Worm (Caenorhabditis elegans): ENCODE data around the gene ZC416.2.

Gene ZC416.2

DNA sequence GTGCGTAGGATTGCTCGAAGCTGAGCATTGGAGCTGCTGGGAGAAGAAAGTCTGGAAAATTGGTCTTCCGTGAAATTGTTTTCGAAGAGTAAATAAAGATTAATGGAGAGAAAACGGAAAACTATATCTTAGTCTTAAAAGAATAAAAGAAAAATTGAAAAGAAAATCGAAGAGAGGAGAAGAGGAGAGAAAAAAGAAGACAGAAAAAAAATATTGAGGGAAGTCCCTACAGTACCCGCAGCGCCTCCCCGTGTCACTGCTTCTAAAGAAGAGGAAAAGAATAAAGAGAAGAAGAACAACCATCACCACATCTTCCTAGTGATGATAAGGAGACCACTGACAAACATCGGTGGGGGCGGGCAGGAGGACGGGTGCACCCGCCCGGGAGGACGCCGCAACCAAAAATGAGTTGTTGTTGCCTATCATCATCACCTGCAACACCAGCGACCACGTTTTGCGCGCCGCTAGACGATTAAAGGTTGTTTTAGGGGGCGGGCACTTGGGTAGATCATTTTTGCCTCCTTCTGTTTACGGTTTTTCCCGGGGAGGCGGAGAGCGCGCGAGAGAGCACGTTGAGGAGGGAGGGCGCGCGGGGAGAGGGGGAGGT lies 15.3 kb downstream of the ZC416.2 start, which contains the start of gene CC8.2:
Gene CC8.2, minus strand, starts transcription at position 51 of the 607 bp plus-strand sequence.
- peak; percentile 61 for TF ChIP-seq hlh-30 (tag; optimal IDR thresholded peaks at IDR 0.05; ENCODE audit: insufficient read depth)
- peak in 1 of 2 experiments; percentile 23 for TF ChIP-seq lsy-2 (tag; optimal IDR thresholded peaks at IDR 0.05)
- peak; percentile 71 for TF ChIP-seq aha-1 (tag)
- TF ChIP-seq F49E8.2 (tag; optimal IDR thresholded peaks at IDR 0.05; ENCODE audit: borderline replicate concordance) = no peak
- peak; percentile 39; the same call in 1 of the 2 replicates for TF ChIP-seq php-3 (GFP tag; IDR thresholded peaks at IDR 0.05)
- TF ChIP-seq arid-1 (GFP tag; conservative IDR thresholded peaks at IDR 0.05) = 0 out of 2 replicates have a peak, but pooled peaks have one; percentile 28
- TF ChIP-seq T26A8.4 (GFP tag; IDR thresholded peaks at IDR 0.05) = no peak
- peak; percentile 81 for TF ChIP-seq set-16 (GFP tag; IDR thresholded peaks at IDR 0.05)
- TF ChIP-seq daf-16 (GFP tag; optimal IDR thresholded peaks at IDR 0.05) = no peak
- TF ChIP-seq daf-16 (tag; optimal IDR thresholded peaks at IDR 0.05) = peak; percentile 91
- no peak for TF ChIP-seq ceh-28 (tag; optimal IDR thresholded peaks at IDR 0.05)
- TF ChIP-seq nhr-48 (tag; optimal IDR thresholded peaks at IDR 0.05) = peak; percentile 87
- TF ChIP-seq ceh-20 (GFP tag; IDR thresholded peaks at IDR 0.05) = peak; percentile 48; the same call in 1 of the 2 replicates
- TF ChIP-seq lin-38 (GFP tag; IDR thresholded peaks at IDR 0.05) = no peak; the same call in 1 of the 2 replicates
- TF ChIP-seq lin-1 (GFP tag; IDR thresholded peaks at IDR 0.05) = no peak
- TF ChIP-seq unc-62 (GFP tag; optimal IDR thresholded peaks at IDR 0.05 in 1 of 2) = peak in 1 of 2 experiments; percentile 95
- no peak for TF ChIP-seq unc-62 (tag; optimal IDR thresholded peaks at IDR 0.05)
- TF ChIP-seq nhr-102 (tag; optimal IDR thresholded peaks at IDR 0.05) = peak; percentile 19
- TF ChIP-seq egl-43 (GFP tag; IDR thresholded peaks at IDR 0.05) = peak; percentile 55; the same call in 1 of the 2 replicates
- peak; percentile 91 for TF ChIP-seq mxl-3 (GFP tag; optimal IDR thresholded peaks at IDR 0.05)
- TF ChIP-seq snpc-1.2 (GFP tag; IDR thresholded peaks at IDR 0.05) = 0 out of 2 replicates have a peak, but pooled peaks have one; percentile 7
- TF ChIP-seq dmd-6 (GFP tag; IDR thresholded peaks at IDR 0.05) = peak; percentile 50; the same call in 1 of the 2 replicates
- TF ChIP-seq mep-1 (tag; optimal IDR thresholded peaks at IDR 0.05) = peak; percentile 6
- peak; percentile 30 for TF ChIP-seq lin-13 (GFP tag; optimal IDR thresholded peaks at IDR 0.05)
- 0 out of 2 replicates have a peak, but pooled peaks have one; percentile 12 for TF ChIP-seq ZK337.2 (GFP tag; IDR thresholded peaks at IDR 0.05)
- TF ChIP-seq hif-1 (tag; optimal IDR thresholded peaks at IDR 0.05) = peak in 1 of 2 experiments; percentile 43
- peak; percentile 85 for TF ChIP-seq hlh-11 (tag; optimal IDR thresholded peaks at IDR 0.05)
- peak; percentile 44 to 62 for TF ChIP-seq mdl-1 (tag; optimal IDR thresholded peaks at IDR 0.05)
- no peak for TF ChIP-seq ceh-82 (tag; optimal IDR thresholded peaks at IDR 0.05)
- TF ChIP-seq ztf-7 (tag; optimal IDR thresholded peaks at IDR 0.05) = no peak
- TF ChIP-seq dpl-1 (GFP tag; optimal IDR thresholded peaks at IDR 0.05) = peak; percentile 19
- peak; percentile 61 for TF ChIP-seq nhr-28 (tag; optimal IDR thresholded peaks at IDR 0.05)
- peak; percentile 59; the same call in 1 of the 2 replicates for TF ChIP-seq mxl-2 (GFP tag; conservative IDR thresholded peaks at IDR 0.05)
- TF ChIP-seq nhr-10 (tag; optimal IDR thresholded peaks at IDR 0.05) = peak; percentile 49

- TF ChIP-seq lsy-2 (tag; optimal IDR thresholded peaks at IDR 0.05) (peak in 1 of 2 experiments; percentile 21), hlh-30 (tag; optimal IDR thresholded peaks at IDR 0.05; ENCODE audit: insufficient read depth) (peak; percentile 72), skn-1 (tag; optimal IDR thresholded peaks at IDR 0.05) (no peak), pqm-1 (tag; optimal IDR thresholded peaks at IDR 0.05) (no peak), cey-2 (tag; optimal IDR thresholded peaks at IDR 0.05; ENCODE audit: borderline replicate concordance, insufficient read depth) (peak; percentile 8), mxl-2 (GFP tag; conservative IDR thresholded peaks at IDR 0.05) (peak; percentile 90), daf-16 (GFP tag; optimal IDR thresholded peaks at IDR 0.05) (no peak), daf-16 (tag; optimal IDR thresholded peaks at IDR 0.05) (peak; percentile 27), ceh-20 (GFP tag; IDR thresholded peaks at IDR 0.05) (0 out of 2 replicates have a peak, but pooled peaks have one; percentile 38), nhr-48 (tag; optimal IDR thresholded peaks at IDR 0.05) (peak; percentile 90), hif-1 (tag; optimal IDR thresholded peaks at IDR 0.05) (peak in 1 of 2 experiments; percentile 39), nhr-25 (tag; optimal IDR thresholded peaks at IDR 0.05; ENCODE audit: borderline replicate concordance, insufficient read depth) (no peak), spr-1 (tag; optimal IDR thresholded peaks at IDR 0.05) (peak; percentile 18), tag-97 (GFP tag; IDR thresholded peaks at IDR 0.05) (no peak), hlh-11 (tag; optimal IDR thresholded peaks at IDR 0.05) (peak; percentile 73), nhr-28 (tag; optimal IDR thresholded peaks at IDR 0.05) (peak; percentile 70), aly-2 (tag; optimal IDR thresholded peaks at IDR 0.05) (no peak), mxl-3 (GFP tag; optimal IDR thresholded peaks at IDR 0.05) (peak; percentile 59), dmd-6 (GFP tag; IDR thresholded peaks at IDR 0.05) (peak; percentile 60), mdl-1 (tag; optimal IDR thresholded peaks at IDR 0.05) (peak in 1 of 2 experiments; percentile 71)
Observed at ce11 chrIV:3652223-3652622, 18.8 kb downstream of the ZC416.2 start.

Data from whole organism, L4 larva.